Fruit fly (Drosophila melanogaster): ENCODE measurements around the gene Polr2L.

Polr2L gene

DNA sequence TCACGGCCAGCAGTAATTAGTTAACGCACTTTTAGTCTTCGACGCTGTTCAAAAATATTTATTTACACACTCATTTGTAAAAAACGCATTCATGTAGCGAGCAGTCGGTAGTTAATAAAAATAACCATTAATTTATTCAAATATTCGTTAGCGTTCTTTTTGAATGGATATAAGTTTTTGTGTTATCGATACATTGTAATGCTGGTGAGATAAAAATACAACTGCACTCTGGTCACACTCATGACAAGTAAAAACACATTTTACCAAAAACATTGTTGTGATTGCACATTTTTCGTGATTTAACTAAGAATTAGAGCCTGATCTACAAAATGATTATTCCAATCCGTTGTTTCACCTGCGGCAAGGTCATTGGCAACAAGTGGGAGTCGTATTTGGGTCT is at the start of gene Polr2L:
Polr2L (plus strand) TSS at position 223 of the 400 bp plus-strand sequence.
- TF ChIP-seq Dll (optimal IDR thresholded peaks at IDR 0.05) (no peak), EcR (GFP tag; optimal IDR thresholded peaks at IDR 0.05) (no peak), CG8478 (optimal IDR thresholded peaks at IDR 0.05) (no peak), psq (optimal IDR thresholded peaks at IDR 0.05) (no peak), pan (optimal IDR thresholded peaks at IDR 0.05) (no peak), usp (GFP tag; optimal IDR thresholded peaks at IDR 0.05) (no peak)

DNA sequence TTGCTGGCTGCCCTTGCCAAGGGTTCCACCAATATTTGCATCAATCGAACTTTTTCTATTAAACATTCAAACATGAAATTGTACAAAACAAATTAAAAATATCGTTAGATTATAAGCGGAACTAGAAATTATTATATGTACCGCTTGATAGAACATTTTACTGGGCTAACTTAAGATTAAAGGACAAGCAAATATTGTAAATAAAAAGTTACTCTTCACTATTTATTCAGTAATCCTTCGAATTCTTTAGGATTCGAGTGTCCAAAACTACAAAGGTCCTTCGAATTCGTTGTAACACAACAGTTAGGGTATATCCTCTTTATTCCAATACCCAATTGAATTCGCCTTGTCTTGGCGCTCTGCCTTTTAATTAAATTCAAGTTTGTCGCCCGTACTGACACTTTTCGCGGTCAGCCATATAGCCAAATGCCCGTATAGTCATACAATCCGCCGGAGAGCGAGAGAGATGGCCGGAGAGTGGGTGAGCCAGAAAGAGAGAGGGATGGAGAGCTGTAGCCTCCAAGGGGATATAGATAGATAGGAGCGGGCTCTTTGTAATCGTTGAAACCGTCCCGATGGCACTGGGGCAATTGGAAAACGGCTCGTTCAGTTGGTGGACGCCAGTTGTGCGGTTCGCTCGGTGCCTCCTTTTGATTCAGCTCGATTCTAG is 49.6 kb upstream of the Polr2L start:
- TF ChIP-seq psq (optimal IDR thresholded peaks at IDR 0.05) (no peak), Dll (optimal IDR thresholded peaks at IDR 0.05) (peak; percentile 68), usp (GFP tag; optimal IDR thresholded peaks at IDR 0.05) (no peak), EcR (GFP tag; optimal IDR thresholded peaks at IDR 0.05) (no peak)

DNA sequence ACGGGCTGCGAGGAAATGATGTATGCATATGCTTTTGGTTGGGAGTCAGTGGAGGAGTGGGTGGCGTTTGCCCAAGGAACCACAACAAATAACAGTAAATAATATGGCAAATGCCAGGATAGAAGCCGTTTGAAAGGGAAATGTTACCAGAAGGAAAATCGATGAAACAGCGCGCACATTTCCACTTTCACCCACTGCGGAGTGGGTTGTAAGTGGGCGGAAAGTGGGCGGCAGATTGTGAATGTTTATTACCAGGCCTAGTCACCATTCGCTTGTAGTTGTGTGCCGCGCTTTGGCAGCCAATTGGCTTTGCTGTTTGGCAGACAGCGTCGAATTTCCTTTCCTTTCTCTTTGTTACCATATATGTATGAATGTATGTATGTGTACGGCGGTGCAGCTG is 45.6 kb upstream of the Polr2L start:
- TF ChIP-seq CG8478 (optimal IDR thresholded peaks at IDR 0.05) (no peak), Dll (optimal IDR thresholded peaks at IDR 0.05) (no peak), EcR (GFP tag; optimal IDR thresholded peaks at IDR 0.05) (no peak), psq (optimal IDR thresholded peaks at IDR 0.05) (no peak), pan (optimal IDR thresholded peaks at IDR 0.05) (no peak), usp (GFP tag; optimal IDR thresholded peaks at IDR 0.05) (no peak)

DNA sequence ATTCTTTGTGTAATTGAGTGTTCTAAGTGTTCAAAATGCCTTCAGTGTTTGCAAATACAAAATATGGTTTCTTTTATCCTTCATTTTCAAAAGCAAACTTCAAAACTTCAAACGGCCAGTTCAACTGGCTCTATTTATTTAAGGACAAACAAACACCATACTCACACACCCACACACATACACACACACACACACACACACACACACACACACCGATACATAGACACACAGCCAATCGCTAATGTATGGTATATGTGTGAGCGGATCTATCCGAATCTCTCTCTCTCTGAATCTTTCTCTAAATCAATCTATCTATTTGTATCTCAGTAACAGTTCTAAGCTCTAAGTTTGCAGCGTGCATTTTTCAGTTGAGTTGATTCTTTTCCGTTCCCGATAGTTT is 24.4 kb upstream of the Polr2L start:
- TF ChIP-seq psq (optimal IDR thresholded peaks at IDR 0.05) (no peak), EcR (GFP tag; optimal IDR thresholded peaks at IDR 0.05) (no peak), Dll (optimal IDR thresholded peaks at IDR 0.05) (no peak), pan (optimal IDR thresholded peaks at IDR 0.05) (no peak), CG8478 (optimal IDR thresholded peaks at IDR 0.05) (no peak), usp (GFP tag; optimal IDR thresholded peaks at IDR 0.05) (no peak)

DNA sequence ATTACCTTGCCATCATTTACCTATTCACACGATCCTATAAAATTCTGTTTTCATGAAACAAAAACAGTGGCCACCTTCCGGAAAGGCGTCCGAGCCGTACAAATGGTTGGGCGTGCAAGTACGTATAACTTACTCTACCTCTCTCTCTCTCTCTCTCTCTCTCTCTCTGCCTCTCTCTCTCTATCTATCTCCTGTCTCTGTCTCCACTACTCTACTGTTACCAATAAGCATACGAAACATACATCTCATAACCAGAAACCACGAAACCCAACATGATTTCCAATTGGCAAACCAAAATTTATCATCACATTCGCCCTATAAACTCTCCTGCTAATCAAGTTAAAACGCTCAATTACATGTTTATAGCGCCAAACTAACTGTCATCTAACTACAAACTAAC is 18.0 kb upstream of the Polr2L start:
- no peak for TF ChIP-seq EcR (GFP tag; optimal IDR thresholded peaks at IDR 0.05)
- no peak for TF ChIP-seq CG8478 (optimal IDR thresholded peaks at IDR 0.05)
- no peak for TF ChIP-seq usp (GFP tag; optimal IDR thresholded peaks at IDR 0.05)
- no peak for TF ChIP-seq Dll (optimal IDR thresholded peaks at IDR 0.05)
- TF ChIP-seq psq (optimal IDR thresholded peaks at IDR 0.05), result no peak
- no peak for TF ChIP-seq pan (optimal IDR thresholded peaks at IDR 0.05)

DNA sequence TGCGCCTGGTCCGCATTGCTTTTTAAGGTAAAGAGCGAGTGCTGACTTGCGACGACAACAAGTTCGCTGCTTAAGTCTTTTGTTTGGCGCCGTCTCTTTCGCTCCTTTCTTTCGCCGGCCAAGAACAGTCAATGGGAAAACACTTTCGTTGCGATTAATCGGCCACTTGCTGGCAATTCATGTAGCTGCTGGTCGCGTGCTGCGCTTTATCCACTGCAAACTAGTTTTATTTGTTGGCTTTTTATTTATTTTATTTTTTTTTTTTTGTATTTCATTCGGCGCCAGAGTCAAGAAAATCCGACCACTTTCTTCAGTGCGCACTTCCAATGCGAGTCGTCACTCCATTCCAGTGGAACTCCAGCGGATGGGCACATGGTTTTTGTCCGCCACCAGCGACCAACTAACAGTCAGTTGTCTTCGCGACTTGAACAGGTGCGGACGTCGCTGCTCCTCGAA is 4.9 kb upstream of the Polr2L start, which contains the start of the genes CG13627 and CG46316:
CG13627 (plus strand) TSS at position 406 of the 456 bp plus-strand sequence.
CG46316 (plus strand) TSS at position 406 of the 456 bp plus-strand sequence.
- TF ChIP-seq usp (GFP tag; optimal IDR thresholded peaks at IDR 0.05) (no peak), EcR (GFP tag; optimal IDR thresholded peaks at IDR 0.05) (no peak), CG8478 (optimal IDR thresholded peaks at IDR 0.05) (no peak), Dll (optimal IDR thresholded peaks at IDR 0.05) (no peak), psq (optimal IDR thresholded peaks at IDR 0.05) (no peak), pan (optimal IDR thresholded peaks at IDR 0.05) (no peak)

DNA sequence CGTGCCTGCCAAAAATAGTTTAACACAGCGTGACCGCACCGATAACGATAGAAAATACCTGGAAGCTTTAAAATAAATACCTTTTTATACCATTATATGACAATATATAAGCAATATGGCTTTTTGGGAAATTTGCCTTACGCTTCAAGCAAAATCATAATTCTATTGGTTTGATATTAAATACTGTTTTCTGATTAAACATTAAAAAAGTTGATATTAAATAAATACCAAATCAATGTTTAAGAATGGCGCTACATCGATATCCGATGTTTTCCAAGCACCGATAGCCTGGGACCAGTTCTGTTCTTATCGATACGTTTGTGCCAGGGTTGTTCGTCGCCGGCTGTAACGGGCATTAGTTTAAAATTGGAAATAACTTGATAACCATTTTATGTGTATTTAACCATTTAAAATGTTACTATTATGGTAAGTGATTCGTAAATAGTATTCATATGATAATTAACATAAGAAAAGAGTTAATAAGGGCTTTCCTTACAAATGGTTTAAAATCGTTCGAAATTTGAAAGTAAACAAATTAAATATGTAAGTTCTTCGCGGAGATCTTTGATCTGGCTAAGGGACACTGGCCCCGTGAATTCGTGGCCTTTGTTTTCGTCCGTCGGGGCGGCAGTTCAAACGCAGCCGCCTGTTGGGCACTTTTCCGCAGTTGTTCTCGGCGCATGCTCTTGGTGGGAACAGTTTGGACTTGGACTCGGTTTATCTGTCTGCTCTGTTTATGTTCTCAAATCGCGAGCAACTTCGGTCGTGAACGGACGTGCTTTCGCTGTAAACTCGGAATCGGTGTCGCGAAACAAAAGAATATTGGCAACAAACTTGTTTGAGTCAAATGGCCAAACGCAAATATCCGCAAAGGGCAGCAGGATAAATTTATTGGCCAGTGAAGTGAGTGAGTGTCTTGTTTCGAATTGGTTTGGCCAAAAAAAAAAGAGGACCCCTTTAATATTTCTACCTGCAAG is 2.3 kb downstream of the Polr2L start, which contains the start of the genes CG13630 and tok:
CG13630 (minus strand) TSS at position 51 of the 977 bp plus-strand sequence.
tok (plus strand) TSS at position 384 of the 977 bp plus-strand sequence.
- TF ChIP-seq Dll (optimal IDR thresholded peaks at IDR 0.05) (no peak), pan (optimal IDR thresholded peaks at IDR 0.05) (no peak), CG8478 (optimal IDR thresholded peaks at IDR 0.05) (no peak), EcR (GFP tag; optimal IDR thresholded peaks at IDR 0.05) (no peak), usp (GFP tag; optimal IDR thresholded peaks at IDR 0.05) (no peak), psq (optimal IDR thresholded peaks at IDR 0.05) (no peak)

DNA sequence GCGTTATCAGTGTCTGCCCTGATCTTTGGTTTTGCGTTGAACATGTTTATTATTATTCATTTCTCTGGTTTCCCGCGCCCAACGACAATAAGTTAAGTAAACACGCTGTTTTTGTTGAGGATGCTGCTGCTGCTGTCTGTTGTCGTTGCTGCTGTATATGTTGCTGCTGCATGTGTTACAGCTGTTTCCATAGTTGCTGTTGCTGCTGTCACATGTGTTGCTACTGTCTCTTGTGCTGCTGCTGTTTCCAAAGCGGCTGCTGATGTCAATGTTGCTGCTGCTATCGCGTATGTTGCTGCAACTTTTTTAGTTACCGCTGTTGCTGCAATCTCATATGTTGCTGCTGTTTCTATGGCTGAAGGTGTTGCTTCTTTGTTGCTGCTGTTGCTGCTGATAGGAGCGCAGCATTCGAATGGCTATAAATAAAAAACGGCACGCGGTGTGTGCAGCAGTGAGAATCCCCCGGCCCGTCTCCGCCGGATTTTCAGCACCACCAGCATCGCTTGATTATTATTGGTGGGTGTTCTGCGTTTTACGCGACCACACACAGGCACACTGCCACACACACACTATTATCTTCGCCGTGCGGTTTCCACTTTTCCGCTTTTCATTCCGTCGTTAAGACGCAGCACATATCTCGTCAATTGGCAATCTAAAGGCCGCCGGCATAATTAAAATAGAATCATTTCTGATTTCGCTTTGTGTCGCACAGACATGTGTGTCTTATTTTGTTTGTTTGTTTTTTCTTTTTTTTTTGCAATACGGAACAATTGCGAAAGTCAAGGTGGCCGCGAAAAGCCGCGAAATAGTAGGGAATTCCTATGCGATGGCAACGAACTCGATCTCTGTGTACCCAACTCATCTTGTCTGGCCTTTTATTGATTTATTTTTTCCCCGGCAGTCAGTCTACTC is 3.4 kb downstream of the Polr2L start:
- TF ChIP-seq CG8478 (optimal IDR thresholded peaks at IDR 0.05) (no peak), Dll (optimal IDR thresholded peaks at IDR 0.05) (no peak), usp (GFP tag; optimal IDR thresholded peaks at IDR 0.05) (no peak), psq (optimal IDR thresholded peaks at IDR 0.05) (no peak), pan (optimal IDR thresholded peaks at IDR 0.05) (no peak), EcR (GFP tag; optimal IDR thresholded peaks at IDR 0.05) (no peak)

DNA sequence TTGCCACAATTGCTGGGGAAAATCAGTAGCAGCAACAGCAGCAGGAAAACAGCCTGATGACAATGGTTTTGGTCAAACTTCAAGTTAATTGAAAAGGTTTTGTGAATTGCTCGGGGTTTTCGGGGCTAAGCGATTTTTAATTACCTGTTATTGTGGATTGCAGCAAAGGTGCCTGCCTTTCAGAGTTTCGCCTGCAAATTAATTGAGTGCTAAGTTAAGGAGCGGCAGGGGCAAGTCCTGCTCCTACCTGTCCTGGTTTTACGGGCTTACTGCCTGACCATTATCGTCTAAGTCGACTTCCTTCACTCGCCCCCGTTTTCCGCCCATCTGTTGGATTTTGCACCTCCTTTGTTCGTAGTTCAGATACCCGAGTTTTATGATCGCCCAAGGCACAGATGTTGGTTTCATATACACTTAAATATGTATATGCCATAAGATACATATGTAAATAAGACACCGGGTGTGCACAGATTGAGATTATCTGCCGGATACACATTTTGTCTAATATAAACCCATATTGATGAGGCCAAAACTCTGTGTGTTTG is 9.1 kb downstream of the Polr2L start:
- TF ChIP-seq pan (optimal IDR thresholded peaks at IDR 0.05), result no peak
- no peak for TF ChIP-seq psq (optimal IDR thresholded peaks at IDR 0.05)
- TF ChIP-seq usp (GFP tag; optimal IDR thresholded peaks at IDR 0.05), result no peak
- TF ChIP-seq CG8478 (optimal IDR thresholded peaks at IDR 0.05), result no peak
- no peak for TF ChIP-seq Dll (optimal IDR thresholded peaks at IDR 0.05)
- no peak for TF ChIP-seq EcR (GFP tag; optimal IDR thresholded peaks at IDR 0.05)

DNA sequence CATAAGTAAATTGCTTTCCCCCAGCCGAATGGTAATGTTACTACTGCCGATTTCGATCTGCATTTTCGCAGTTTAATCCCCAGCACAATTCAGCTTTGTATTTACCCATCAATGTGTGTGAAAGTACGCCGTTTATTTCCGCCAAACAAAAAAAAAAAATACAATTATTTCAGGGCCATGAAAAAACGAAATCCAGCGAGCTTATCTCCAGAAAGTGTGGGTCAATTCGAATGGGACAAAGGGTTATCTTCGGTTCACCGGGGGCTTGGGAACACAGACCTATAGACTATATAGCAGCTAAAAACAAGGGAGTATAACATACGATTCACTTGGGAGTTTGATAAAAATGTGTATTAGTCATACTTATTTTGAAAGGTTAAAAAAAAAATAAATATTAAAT is 9.7 kb downstream of the Polr2L start:
- TF ChIP-seq psq (optimal IDR thresholded peaks at IDR 0.05), result no peak
- TF ChIP-seq CG8478 (optimal IDR thresholded peaks at IDR 0.05), result no peak
- TF ChIP-seq pan (optimal IDR thresholded peaks at IDR 0.05), result no peak
- no peak for TF ChIP-seq Dll (optimal IDR thresholded peaks at IDR 0.05)
- TF ChIP-seq EcR (GFP tag; optimal IDR thresholded peaks at IDR 0.05), result no peak
- no peak for TF ChIP-seq usp (GFP tag; optimal IDR thresholded peaks at IDR 0.05)
